Worm (Caenorhabditis elegans) whole organism, L1 larva: Measurements from ENCODE around the gene col-174.

ENCODE experiments used
- nhr-12 ChIP-seq: sonication (generic microtip); optimal IDR thresholded peaks from 2 replicates; lab custom pipeline; 2017; ENCODE audit warnings: missing biosample characterization, missing genetic modification characterization
- pqm-1 ChIP-seq: sonication (generic microtip); optimal IDR thresholded peaks from 3 replicates; lab custom pipeline; 2017; ENCODE audit warnings: missing biosample characterization, missing genetic modification characterization

DNA sequence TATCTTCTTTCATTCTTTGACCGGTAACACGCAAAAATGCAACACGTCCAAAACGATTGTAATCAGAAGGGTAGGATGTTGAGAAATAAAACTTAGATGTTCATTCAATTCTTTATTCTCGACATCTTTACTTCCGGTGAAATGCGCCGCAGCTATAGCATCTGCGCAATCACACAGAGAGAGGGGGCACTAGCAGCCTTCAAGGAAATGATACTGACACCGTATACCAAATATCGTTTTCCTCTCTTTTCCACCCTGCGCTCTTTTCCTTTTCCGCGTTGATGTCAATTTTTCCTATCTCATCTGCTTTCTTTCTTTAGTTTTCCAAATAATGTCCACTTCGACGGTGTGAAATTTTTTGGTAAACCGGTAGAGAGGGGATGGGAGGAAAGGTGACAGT lies 44.1 kb downstream of the col-174 start:
- TF ChIP-seq pqm-1 (tag; lab: Kevin White, UChicago): no peak
- no peak for TF ChIP-seq nhr-12 (tag; lab: Kevin White, UChicago)
